Worm (Caenorhabditis elegans): ENCODE results near the gene set-19.

set-19 gene

ce11 chrX:5646951-5647423, 33.0 kb downstream of the set-19 start, which contains the start of gene T22B7.3:
Gene T22B7.3 (plus strand): TSS chrX:5647373.
- TF ChIP-seq him-1 (tag; optimal IDR thresholded peaks at IDR 0.05): no peak
- no peak for TF ChIP-seq W03F9.2 (tag; optimal IDR thresholded peaks at IDR 0.05)
- TF ChIP-seq dao-5 (tag; optimal IDR thresholded peaks at IDR 0.05): no peak

ce11 chrX:5645606-5646005, 34.4 kb downstream of the set-19 start:
- TF ChIP-seq him-1 (tag; optimal IDR thresholded peaks at IDR 0.05) (no peak), W03F9.2 (tag; optimal IDR thresholded peaks at IDR 0.05) (no peak)

ce11 chrX:5644112-5644511, 35.9 kb downstream of the set-19 start:
- TF ChIP-seq him-1 (tag; optimal IDR thresholded peaks at IDR 0.05) (no peak), dao-5 (tag; optimal IDR thresholded peaks at IDR 0.05) (no peak), W03F9.2 (tag; optimal IDR thresholded peaks at IDR 0.05) (no peak)

- no peak for TF ChIP-seq dao-5 (tag; optimal IDR thresholded peaks at IDR 0.05)
- no peak for TF ChIP-seq him-1 (tag; optimal IDR thresholded peaks at IDR 0.05)
- no peak for TF ChIP-seq W03F9.2 (tag; optimal IDR thresholded peaks at IDR 0.05)
Measured at ce11 chrX:5641315-5641714, 38.7 kb downstream of the set-19 start, which contains the start of gene T22B7.4. Gene T22B7.4 (minus strand): TSS chrX:5641415.

ce11 chrX:5639562-5639961, 40.5 kb downstream of the set-19 start:
- TF ChIP-seq him-1 (tag; optimal IDR thresholded peaks at IDR 0.05) (no peak), dao-5 (tag; optimal IDR thresholded peaks at IDR 0.05) (no peak), W03F9.2 (tag; optimal IDR thresholded peaks at IDR 0.05) (no peak)

ce11 chrX:5631626-5632025, 48.4 kb downstream of the set-19 start, which contains the start of gene T22B7.8:
Gene T22B7.8 (plus strand): TSS chrX:5631926.
- TF ChIP-seq him-1 (tag; optimal IDR thresholded peaks at IDR 0.05) (no peak), W03F9.2 (tag; optimal IDR thresholded peaks at IDR 0.05) (no peak), dao-5 (tag; optimal IDR thresholded peaks at IDR 0.05) (no peak)

ce11 chrX:5631008-5631407, 49.0 kb downstream of the set-19 start:
- TF ChIP-seq W03F9.2 (tag; optimal IDR thresholded peaks at IDR 0.05): no peak
- TF ChIP-seq him-1 (tag; optimal IDR thresholded peaks at IDR 0.05): no peak
- TF ChIP-seq dao-5 (tag; optimal IDR thresholded peaks at IDR 0.05): no peak

ce11 chrX:5629941-5630340, 50.1 kb downstream of the set-19 start, which contains the start of gene argn-1:
Gene argn-1 (plus strand): TSS chrX:5630023.
- no peak for TF ChIP-seq dao-5 (tag; optimal IDR thresholded peaks at IDR 0.05)
- no peak for TF ChIP-seq W03F9.2 (tag; optimal IDR thresholded peaks at IDR 0.05)
- no peak for TF ChIP-seq him-1 (tag; optimal IDR thresholded peaks at IDR 0.05)

- TF ChIP-seq dao-5 (tag; optimal IDR thresholded peaks at IDR 0.05) (no peak), him-1 (tag; optimal IDR thresholded peaks at IDR 0.05) (no peak), W03F9.2 (tag; optimal IDR thresholded peaks at IDR 0.05) (no peak)
Measured at ce11 chrX:5628432-5628977, 51.5 kb downstream of the set-19 start.
